Worm (Caenorhabditis elegans): ENCODE results near the gene T11F9.21.

DNA sequence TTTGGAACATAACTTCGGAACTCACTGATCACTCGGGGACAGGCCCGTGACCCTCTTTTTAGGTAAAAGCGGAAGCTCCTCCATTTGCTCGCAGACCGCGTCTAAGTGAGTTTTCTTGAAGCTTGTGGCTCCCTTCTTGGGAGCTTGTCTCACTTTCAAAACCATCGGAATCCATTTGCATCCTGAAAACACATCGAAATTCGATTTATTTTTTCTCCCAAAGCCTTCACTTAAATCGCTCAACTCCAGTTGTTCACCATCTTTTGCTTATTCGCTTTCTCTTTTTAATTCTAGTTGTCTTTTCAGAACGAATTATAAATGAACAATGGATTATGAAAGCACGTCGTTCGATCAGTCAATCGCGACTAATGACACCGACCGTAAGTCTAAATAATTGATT is 33.3 kb upstream of the T11F9.21 start, which contains the start of gene T11F9.1:
- no peak for TF ChIP-seq fos-1 (tag; optimal IDR thresholded peaks at IDR 0.05)
- TF ChIP-seq ama-1 (optimal IDR thresholded peaks at IDR 0.05) = no peak
- no peak for TF ChIP-seq sea-2 (GFP tag; optimal IDR thresholded peaks at IDR 0.05)
- no peak for TF ChIP-seq ztf-11 (tag; optimal IDR thresholded peaks at IDR 0.05)
- no peak for TF ChIP-seq nhr-77 (tag; optimal IDR thresholded peaks at IDR 0.05)
- no peak for TF ChIP-seq ceh-16 (tag; optimal IDR thresholded peaks at IDR 0.05)
